Worm (Caenorhabditis elegans) whole organism, midembryonic: ENCODE results near the gene K03H6.1.

Experiments used
- klf-2 ChIP-seq: fragments of 200-800 bp; sonication (Bioruptor generic); conservative IDR thresholded peaks from 2 replicates; pipeline ENCODE4 v1.3.6; 2022; ENCODE audit warnings: missing genetic modification reagents, missing genetic modification characterization, missing compliant biosample characterization
- tab-1 ChIP-seq: fragments of 200-800 bp; sonication (Bioruptor generic); IDR thresholded peaks from 2 replicates; pipeline ENCODE4 v1.3.6; 2022; ENCODE audit warnings: missing genetic modification characterization, missing compliant biosample characterization

ce11 chrIV:1563476-1564131 is 40.1 kb downstream of the K03H6.1 start, which contains the start of gene Y41D4B.15:
- TF ChIP-seq klf-2 (GFP tag; lab: Robert Waterston, UW) (no peak), tab-1 (GFP tag; lab: Robert Waterston, UW) (no peak)
